Worm (Caenorhabditis elegans) whole organism, L4/young adult: ENCODE data around the gene F56C9.8.

Experiments used
- W03F9.2 ChIP-seq: fragments of 150-350 bp; optimal IDR thresholded peaks from 2 replicates; lab custom pipeline; 2014; ENCODE audit warnings: missing biosample characterization, missing genetic modification characterization
- him-1 ChIP-seq: sonication (generic microtip); optimal IDR thresholded peaks from 2 replicates; lab custom pipeline; 2016; ENCODE audit warnings: missing genotype, missing genetic modification reagents, missing genetic modification characterization, missing compliant biosample characterization

ce11 chrIII:7359037-7359548 is 39.8 kb upstream of the F56C9.8 start, which contains the start of the genes eco-1 and hmgr-1:
- TF ChIP-seq him-1 (tag; lab: Kevin White, UChicago) (no peak), W03F9.2 (tag; lab: Kevin White, UChicago) (no peak)
